Fruit fly (Drosophila melanogaster) whole organism, pupa: Measurements from ENCODE around the gene CSN1a.

Source experiments
- CG10348 ChIP-seq: fragments of 200-800 bp; sonication (Bioruptor generic); IDR thresholded peaks from 2 replicates; pipeline ENCODE4 v1.3.6; 2022; ENCODE audit warnings: missing biosample characterization, missing genetic modification characterization
- CG12605 ChIP-seq: fragments of 200-800 bp; sonication (Bioruptor generic); IDR thresholded peaks from 2 replicates; pipeline ENCODE4 v1.3.6; 2022; ENCODE audit warnings: missing biosample characterization, missing genetic modification characterization
- CG13204 ChIP-seq: fragments of 200-800 bp; sonication (Bioruptor generic); optimal IDR thresholded peaks from 2 replicates; lab custom pipeline; 2018; ENCODE audit warnings: missing biosample characterization, mild to moderate bottlenecking, missing genetic modification characterization, moderate library complexity
- CG14655 ChIP-seq: fragments of 200-800 bp; sonication (Bioruptor generic); optimal IDR thresholded peaks from 3 replicates; lab custom pipeline; 2017; ENCODE audit warnings: mild to moderate bottlenecking, missing biosample characterization, missing genetic modification reagents, missing genetic modification characterization
- CG15710 ChIP-seq: fragments of 200-800 bp; sonication (Bioruptor generic); optimal IDR thresholded peaks from 2 replicates; lab custom pipeline; 2018; ENCODE audit warnings: missing biosample characterization, mild to moderate bottlenecking, missing genetic modification characterization, moderate library complexity
- CG17806 ChIP-seq: fragments of 200-800 bp; sonication (Bioruptor generic); optimal IDR thresholded peaks from 2 replicates; lab custom pipeline; 2018; ENCODE audit warnings: missing biosample characterization, mild to moderate bottlenecking, missing genetic modification characterization, moderate library complexity
- CG32121 ChIP-seq: fragments of 200-800 bp; sonication (Bioruptor generic); IDR thresholded peaks from 2 replicates; pipeline ENCODE4 v1.3.6; 2022; ENCODE audit warnings: missing biosample characterization, missing genetic modification characterization
- CG34367 ChIP-seq: fragments of 200-800 bp; sonication (Bioruptor generic); optimal IDR thresholded peaks from 2 replicates; lab custom pipeline; 2018; ENCODE audit warnings: missing biosample characterization, mild to moderate bottlenecking, missing genetic modification characterization
- CG4496 ChIP-seq: fragments of 200-800 bp; sonication (Bioruptor generic); IDR thresholded peaks from 3 replicates; pipeline ENCODE4 v1.3.6; 2022; ENCODE audit warnings: missing biosample characterization, missing genetic modification characterization
- CG8159 ChIP-seq: fragments of 200-800 bp; sonication (Bioruptor generic); optimal IDR thresholded peaks from 3 replicates; lab custom pipeline; 2018; ENCODE audit warnings: missing biosample characterization, mild to moderate bottlenecking, missing genetic modification characterization, moderate library complexity
- CG8301 ChIP-seq: fragments of 200-800 bp; sonication (Bioruptor generic); optimal IDR thresholded peaks from 2 replicates; lab custom pipeline; 2018; ENCODE audit warnings: missing biosample characterization, mild to moderate bottlenecking, missing genetic modification characterization
- CG9948 ChIP-seq: fragments of 200-800 bp; sonication (Bioruptor generic); optimal IDR thresholded peaks from 2 replicates; lab custom pipeline; 2018; ENCODE audit warnings: missing biosample characterization, mild to moderate bottlenecking, missing genetic modification characterization, moderate library complexity
- D1 ChIP-seq: fragments of 200-800 bp; sonication (Bioruptor generic); optimal IDR thresholded peaks from 2 replicates; lab custom pipeline; 2018; ENCODE audit warnings: missing biosample characterization, mild to moderate bottlenecking, missing genetic modification characterization, moderate library complexity
- EcR ChIP-seq: fragments of 200-800 bp; sonication (Bioruptor generic); optimal IDR thresholded peaks from 3 replicates; lab custom pipeline; 2019; ENCODE audit warnings: missing biosample characterization, missing genetic modification characterization, mild to moderate bottlenecking, moderate library complexity, missing genetic modification reagents
- Ets98B ChIP-seq: fragments of 200-800 bp; sonication (Bioruptor generic); IDR thresholded peaks from 2 replicates; pipeline ENCODE4 v1.3.6; 2022; ENCODE audit warnings: missing biosample characterization, missing genetic modification characterization
- Pif1A ChIP-seq: fragments of 200-800 bp; sonication (Bioruptor generic); optimal IDR thresholded peaks from 3 replicates; lab custom pipeline; 2016; ENCODE audit warnings: missing biosample characterization, missing genetic modification characterization
- Pif1B ChIP-seq: fragments of 200-800 bp; sonication (Bioruptor generic); optimal IDR thresholded peaks from 3 replicates; lab custom pipeline; 2016; ENCODE audit warnings: missing biosample characterization, missing genetic modification characterization
- Snoo ChIP-seq: fragments of 200-800 bp; sonication (Bioruptor generic); optimal IDR thresholded peaks from 3 replicates; lab custom pipeline; 2017; ENCODE audit warnings: missing biosample characterization, mild to moderate bottlenecking, missing genetic modification characterization, inconsistent platforms
- fd96Ca ChIP-seq: fragments of 200-800 bp; sonication (Bioruptor generic); IDR thresholded peaks from 3 replicates; pipeline ENCODE4 v1.3.6; 2022; ENCODE audit warnings: missing biosample characterization, missing genetic modification characterization
- rn ChIP-seq: fragments of 200-800 bp; sonication (Bioruptor generic); IDR thresholded peaks from 2 replicates; pipeline ENCODE4 v1.3.6; 2022; ENCODE audit warnings: missing biosample characterization, missing genetic modification characterization

CSN1a gene

DNA sequence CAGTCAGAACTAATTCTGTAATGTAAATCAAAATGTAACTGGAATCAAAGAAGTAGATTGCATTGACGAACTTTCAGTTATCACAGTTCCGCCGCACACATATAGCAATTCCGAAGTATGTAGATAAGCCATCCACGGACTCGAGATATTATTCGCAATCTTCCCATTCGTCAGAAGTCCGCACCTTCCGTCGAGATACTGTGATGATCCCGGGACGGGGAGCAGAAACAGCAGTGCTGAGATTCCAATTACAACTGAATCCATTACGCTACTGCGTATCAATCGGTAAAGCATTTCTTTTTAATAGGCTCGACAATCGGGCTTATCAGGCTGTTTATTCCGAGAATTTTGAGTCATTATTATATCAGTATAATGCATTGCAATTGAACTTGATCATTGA is 12.1 kb downstream of the CSN1a start, which contains the start of gene CG4650:
TSS of gene CG4650 (minus strand) at position 269 of the 400 bp plus-strand sequence.
- no peak for TF ChIP-seq CG14655 (GFP tag; lab: Kevin White, UChicago)
- no peak for TF ChIP-seq Pif1B
- TF ChIP-seq Pif1A (GFP tag; lab: Kevin White, UChicago), result no peak
- no peak for TF ChIP-seq CG10348 (GFP tag; lab: Robert Waterston, UW)
- no peak for TF ChIP-seq D1 (tag; lab: Kevin White, UChicago)
- TF ChIP-seq CG15710 (tag; lab: Kevin White, UChicago), result no peak
- TF ChIP-seq CG34367, result no peak
- no peak for TF ChIP-seq rn (GFP tag; lab: Robert Waterston, UW)
- TF ChIP-seq CG13204 (GFP tag; lab: Kevin White, UChicago), result no peak
- TF ChIP-seq CG32121, result no peak
- no peak for TF ChIP-seq CG9948
- TF ChIP-seq Ets98B, result no peak

DNA sequence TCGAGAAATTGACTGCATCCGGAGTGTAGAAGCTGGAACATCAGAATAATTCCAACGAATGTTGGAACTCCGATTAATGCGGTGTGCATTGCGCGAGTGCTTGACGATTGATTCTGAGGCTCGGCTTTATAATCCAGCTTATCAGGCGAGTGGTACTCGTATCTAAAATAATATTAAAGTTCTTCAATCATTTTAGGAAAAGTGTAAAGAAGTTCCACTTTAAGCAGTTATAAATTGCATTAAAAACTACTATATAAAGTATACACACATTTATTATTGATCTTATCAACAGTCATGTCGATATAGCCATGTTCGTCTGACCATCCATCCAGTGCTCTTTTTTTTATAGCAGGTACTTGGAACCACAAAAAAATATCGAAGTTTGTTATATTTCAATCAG is 21.9 kb downstream of the CSN1a start, which contains the start of gene CG18636:
TSS of gene CG18636 (minus strand) at position 101 of the 400 bp plus-strand sequence.
- TF ChIP-seq EcR (GFP tag; lab: Kevin White, UChicago) (no peak), CG12605 (GFP tag; lab: Robert Waterston, UW) (no peak)

DNA sequence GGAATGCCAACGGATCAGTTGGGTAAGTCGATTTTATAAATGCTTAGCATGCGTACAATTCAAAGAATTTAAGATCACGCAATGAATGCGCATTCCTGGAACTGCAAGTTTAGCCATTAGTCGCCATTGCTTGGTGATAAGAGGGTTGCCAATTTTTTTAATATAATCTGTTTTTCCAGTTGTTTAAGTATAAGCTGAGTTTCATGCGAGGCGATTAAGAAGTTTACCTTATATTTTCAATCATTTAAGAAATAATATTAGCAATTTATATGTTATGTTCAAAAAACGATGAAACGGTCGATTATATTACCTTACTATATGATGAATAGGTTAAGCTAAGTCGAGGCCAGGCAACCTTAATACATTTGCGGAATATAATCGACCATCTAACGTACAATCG is 34.0 kb downstream of the CSN1a start, which contains the start of gene CG18420:
TSS of gene CG18420 (minus strand) at position 101 of the 400 bp plus-strand sequence.
- TF ChIP-seq fd96Ca (GFP tag; lab: Robert Waterston, UW), result no peak

DNA sequence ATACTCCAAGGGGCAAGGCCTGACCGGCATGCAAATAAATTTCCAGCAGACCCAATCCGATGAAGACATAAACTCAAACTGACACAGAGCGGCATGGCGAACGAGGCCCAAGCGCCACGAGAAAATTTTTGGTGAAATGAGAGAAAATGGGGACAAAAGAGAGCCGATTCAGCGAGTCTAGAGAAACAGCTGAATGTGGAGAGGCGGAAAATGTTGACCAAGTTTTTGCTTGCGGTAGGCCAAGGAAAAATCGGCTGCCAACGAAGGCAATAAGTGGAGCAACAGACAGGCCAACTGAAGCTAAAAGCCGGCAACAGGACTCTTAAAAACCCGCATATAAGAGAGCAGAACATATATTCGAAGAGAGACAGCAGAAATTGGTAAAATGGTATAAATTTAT is 35.0 kb downstream of the CSN1a start:
- TF ChIP-seq Pif1A (GFP tag; lab: Kevin White, UChicago), result no peak
- no peak for TF ChIP-seq rn (GFP tag; lab: Robert Waterston, UW)
- TF ChIP-seq CG15710 (tag; lab: Kevin White, UChicago), result no peak
- no peak for TF ChIP-seq CG9948
- no peak for TF ChIP-seq CG4496
- no peak for TF ChIP-seq CG8159 (tag; lab: Kevin White, UChicago)
- TF ChIP-seq CG12605 (GFP tag; lab: Robert Waterston, UW), result no peak
- TF ChIP-seq CG10348 (GFP tag; lab: Robert Waterston, UW), result no peak
- no peak for TF ChIP-seq fd96Ca (GFP tag; lab: Robert Waterston, UW)
- no peak for TF ChIP-seq CG13204 (GFP tag; lab: Kevin White, UChicago)
- TF ChIP-seq Pif1B, result no peak
- TF ChIP-seq, all 21 proteins: peak for 0

DNA sequence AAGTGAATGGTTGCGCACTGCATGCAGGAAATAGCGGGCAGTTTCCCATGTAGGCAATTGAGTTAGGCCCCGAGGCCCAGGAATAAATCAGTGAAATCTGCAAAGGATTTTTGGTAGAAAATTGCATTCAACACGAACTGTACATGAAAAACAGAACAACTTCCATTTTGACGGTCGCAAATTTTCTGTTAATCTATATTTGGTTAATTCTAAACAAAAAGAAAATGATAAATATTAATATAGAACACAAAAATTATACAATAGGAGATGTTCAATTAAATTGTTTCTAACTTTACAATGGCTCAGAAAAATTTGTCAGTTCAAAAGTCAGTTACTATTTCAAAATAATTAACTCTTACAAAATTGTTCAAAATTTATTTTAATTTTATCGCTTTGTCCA is 39.5 kb downstream of the CSN1a start, which contains the start of gene CG33308:
TSS of gene CG33308 (plus strand) at position 301 of the 400 bp plus-strand sequence.
- TF ChIP-seq CG34367 (no peak), CG17806 (no peak), CG8159 (tag; lab: Kevin White, UChicago) (no peak), CG32121 (no peak), CG15710 (tag; lab: Kevin White, UChicago) (no peak), CG4496 (no peak), CG12605 (GFP tag; lab: Robert Waterston, UW) (no peak), CG13204 (GFP tag; lab: Kevin White, UChicago) (no peak), Pif1A (GFP tag; lab: Kevin White, UChicago) (no peak), Ets98B (no peak), CG8301 (tag; lab: Kevin White, UChicago) (no peak), EcR (GFP tag; lab: Kevin White, UChicago) (no peak), Snoo (tag; lab: Kevin White, UChicago) (no peak), fd96Ca (GFP tag; lab: Robert Waterston, UW) (no peak)

DNA sequence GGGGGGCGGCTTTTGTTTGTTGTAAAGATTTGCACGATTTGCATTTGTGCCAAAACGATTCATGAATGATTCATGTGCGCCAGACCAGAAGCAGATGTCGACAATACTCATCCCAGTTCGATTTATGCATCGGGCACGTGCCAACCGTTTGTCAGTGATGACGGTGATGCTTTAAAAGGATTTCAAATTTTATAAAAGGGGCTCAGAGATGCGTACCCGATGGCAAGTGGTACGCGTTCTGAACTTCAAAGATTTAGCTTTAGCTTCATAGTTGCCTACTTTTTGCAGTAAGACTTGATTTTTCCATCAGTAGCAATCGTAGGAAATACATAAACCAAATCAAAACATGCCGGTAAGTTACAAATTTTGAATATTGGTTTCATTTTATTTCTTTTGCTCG is 47.9 kb downstream of the CSN1a start, which contains the start of gene CG33309:
TSS of gene CG33309 (plus strand) at position 301 of the 400 bp plus-strand sequence.
- TF ChIP-seq CG8301 (tag; lab: Kevin White, UChicago) (no peak), CG14655 (GFP tag; lab: Kevin White, UChicago) (no peak), D1 (tag; lab: Kevin White, UChicago) (no peak), CG13204 (GFP tag; lab: Kevin White, UChicago) (no peak), fd96Ca (GFP tag; lab: Robert Waterston, UW) (no peak), CG4496 (no peak)
